Fruit fly (Drosophila melanogaster) whole organism, embryonic: ENCODE measurements around the gene Cp7Fa.

Source experiments
- ATbp ChIP-seq: fragments of 200-800 bp; sonication (Bioruptor generic); optimal IDR thresholded peaks from 2 replicates; lab custom pipeline; 2017; ENCODE audit warnings: missing biosample characterization, mild to moderate bottlenecking, missing genetic modification characterization, missing genetic modification reagents
- B-H2 ChIP-seq: fragments of 200-800 bp; sonication (Bioruptor generic); optimal IDR thresholded peaks from 2 replicates; lab custom pipeline; 2018; ENCODE audit warnings: missing biosample characterization, mild to moderate bottlenecking, missing genetic modification characterization
- Bgb ChIP-seq: fragments of 200-800 bp; sonication (Bioruptor generic); IDR thresholded peaks from 2 replicates; pipeline ENCODE4 v1.3.6; 2022; ENCODE audit warnings: missing biosample characterization, missing genetic modification characterization; ENCODE audit not compliant: partially characterized antibody
- Blimp-1 ChIP-seq: fragments of 200-800 bp; sonication (Bioruptor generic); optimal IDR thresholded peaks from 3 replicates; lab custom pipeline; 2018; ENCODE audit warnings: missing biosample characterization, missing genetic modification characterization, mild to moderate bottlenecking, moderate library complexity, missing genetic modification reagents
- CG11093 ChIP-seq: fragments of 200-800 bp; sonication (Bioruptor generic); IDR thresholded peaks from 3 replicates; pipeline ENCODE4 v1.3.6; 2022; ENCODE audit warnings: missing biosample characterization, missing genetic modification characterization
- CG12071 ChIP-seq: fragments of 200-800 bp; sonication (Bioruptor generic); optimal IDR thresholded peaks from 3 replicates; lab custom pipeline; 2018; ENCODE audit warnings: missing biosample characterization, mild to moderate bottlenecking, missing genetic modification characterization
- CG12219 ChIP-seq: fragments of 200-800 bp; sonication (Bioruptor generic); optimal IDR thresholded peaks from 3 replicates; lab custom pipeline; 2018; ENCODE audit warnings: missing biosample characterization, mild to moderate bottlenecking, missing genetic modification characterization
- CG13287 ChIP-seq: fragments of 200-800 bp; sonication (Bioruptor generic); IDR thresholded peaks from 2 replicates; pipeline ENCODE4 v1.3.6; 2022; ENCODE audit warnings: missing biosample characterization, missing genetic modification characterization; ENCODE audit not compliant: partially characterized antibody
- CG14441 ChIP-seq: fragments of 200-800 bp; sonication (Bioruptor generic); IDR thresholded peaks from 2 replicates; pipeline ENCODE4 v1.3.6; 2022; ENCODE audit warnings: missing biosample characterization, missing genetic modification characterization
- CG14710 ChIP-seq: fragments of 200-800 bp; sonication (Bioruptor generic); optimal IDR thresholded peaks from 3 replicates; lab custom pipeline; 2019; ENCODE audit warnings: missing biosample characterization, mild to moderate bottlenecking, missing genetic modification characterization, moderate library complexity
- CG15011 ChIP-seq: fragments of 200-800 bp; sonication (Bioruptor generic); optimal IDR thresholded peaks from 3 replicates; lab custom pipeline; 2018; ENCODE audit warnings: missing biosample characterization, mild to moderate bottlenecking, missing genetic modification characterization
- CG18262 ChIP-seq: fragments of 200-800 bp; optimal IDR thresholded peaks from 3 replicates; lab custom pipeline; 2019; ENCODE audit warnings: missing biosample characterization, mild to moderate bottlenecking, missing genetic modification characterization, moderate library complexity
- CG1832 ChIP-seq: fragments of 200-800 bp; sonication (Bioruptor generic); optimal IDR thresholded peaks from 2 replicates; lab custom pipeline; 2017; ENCODE audit warnings: missing biosample characterization, mild to moderate bottlenecking, missing genetic modification characterization, inconsistent platforms
- CG30431 ChIP-seq: fragments of 200-800 bp; sonication (Bioruptor generic); optimal IDR thresholded peaks from 2 replicates; lab custom pipeline; 2017; ENCODE audit warnings: missing biosample characterization, missing genetic modification characterization
- CG31441 ChIP-seq: fragments of 200-800 bp; sonication (Bioruptor generic); IDR thresholded peaks from 2 replicates; pipeline ENCODE4 v1.3.6; 2022; ENCODE audit warnings: missing biosample characterization, missing genetic modification characterization
- CG4328 ChIP-seq: fragments of 200-800 bp; sonication (Bioruptor generic); optimal IDR thresholded peaks from 3 replicates; lab custom pipeline; 2017; ENCODE audit warnings: missing biosample characterization, missing genetic modification reagents, missing genetic modification characterization
- CG4404 ChIP-seq: fragments of 200-800 bp; sonication (Bioruptor generic); IDR thresholded peaks from 2 replicates; pipeline ENCODE4 v1.3.6; 2022; ENCODE audit warnings: missing biosample characterization, missing genetic modification characterization
- CG4617 ChIP-seq: fragments of 200-800 bp; sonication (Bioruptor generic); optimal IDR thresholded peaks from 3 replicates; lab custom pipeline; 2016; ENCODE audit warnings: missing biosample characterization, missing genetic modification characterization, borderline replicate concordance
- CG5245 ChIP-seq: fragments of 200-800 bp; sonication (Bioruptor generic); optimal IDR thresholded peaks from 3 replicates; lab custom pipeline; 2016; ENCODE audit warnings: missing biosample characterization, missing genetic modification characterization
- CG6683 ChIP-seq: fragments of 200-800 bp; sonication (Bioruptor generic); optimal IDR thresholded peaks from 2 replicates; lab custom pipeline; 2017; ENCODE audit warnings: missing biosample characterization, mild to moderate bottlenecking, missing genetic modification characterization, missing genetic modification reagents
- CG7372 ChIP-seq: fragments of 200-800 bp; sonication (Bioruptor generic); IDR thresholded peaks from 2 replicates; pipeline ENCODE4 v1.3.6; 2022; ENCODE audit warnings: missing biosample characterization, missing genetic modification characterization
- CG7786 ChIP-seq: fragments of 200-800 bp; sonication (Bioruptor generic); optimal IDR thresholded peaks from 2 replicates; lab custom pipeline; 2016; ENCODE audit warnings: missing biosample characterization, missing genetic modification characterization
- CG8944 ChIP-seq: fragments of 200-800 bp; sonication (Bioruptor generic); optimal IDR thresholded peaks from 3 replicates; lab custom pipeline; 2016; ENCODE audit warnings: missing biosample characterization, missing genetic modification characterization
- CG9215 ChIP-seq: fragments of 200-800 bp; sonication (Bioruptor generic); IDR thresholded peaks from 2 replicates; pipeline ENCODE4 v1.3.6; 2022; ENCODE audit warnings: missing biosample characterization, missing genetic modification characterization
- Dip2 ChIP-seq: fragments of 200-800 bp; sonication (Bioruptor generic); IDR thresholded peaks from 2 replicates; pipeline ENCODE4 v1.3.6; 2022; ENCODE audit warnings: missing biosample characterization, missing genetic modification characterization
- Dll ChIP-seq: fragments of 200-800 bp; sonication (Bioruptor generic); IDR thresholded peaks from 4 replicates; pipeline ENCODE4 v1.3.6; 2022; ENCODE audit warnings: missing biosample characterization, missing genetic modification characterization; ENCODE audit not compliant: partially characterized antibody
- HLHmδ ChIP-seq: fragments of 200-800 bp; sonication (Bioruptor generic); optimal IDR thresholded peaks from 2 replicates; lab custom pipeline; 2018; ENCODE audit warnings: missing biosample characterization, mild to moderate bottlenecking, missing genetic modification characterization, moderate library complexity
- HmgD ChIP-seq: fragments of 200-800 bp; sonication (Bioruptor generic); optimal IDR thresholded peaks from 3 replicates; lab custom pipeline; 2016; ENCODE audit warnings: missing biosample characterization, missing genetic modification characterization
- Hr3 ChIP-seq: fragments of 200-800 bp; sonication (Bioruptor generic); optimal IDR thresholded peaks from 3 replicates; lab custom pipeline; 2016; ENCODE audit warnings: missing biosample characterization, missing genetic modification characterization
- Hsf ChIP-seq: fragments of 200-800 bp; sonication (Bioruptor generic); optimal IDR thresholded peaks from 3 replicates; lab custom pipeline; 2016; ENCODE audit warnings: missing biosample characterization, missing genetic modification characterization
- MESR4 ChIP-seq: fragments of 200-800 bp; sonication (Bioruptor generic); optimal IDR thresholded peaks from 2 replicates; lab custom pipeline; 2018; ENCODE audit warnings: missing biosample characterization, mild to moderate bottlenecking, missing genetic modification characterization, moderate library complexity
- MTF-1 ChIP-seq: fragments of 200-800 bp; sonication (Bioruptor generic); optimal IDR thresholded peaks from 2 replicates; lab custom pipeline; 2018; ENCODE audit warnings: missing biosample characterization, mild to moderate bottlenecking, missing genetic modification characterization, borderline replicate concordance
- NK7.1 ChIP-seq: fragments of 200-800 bp; sonication (Bioruptor generic); optimal IDR thresholded peaks from 3 replicates; lab custom pipeline; 2016; ENCODE audit warnings: missing biosample characterization, missing genetic modification characterization
- Nf-YC ChIP-seq: fragments of 200-800 bp; optimal IDR thresholded peaks from 3 replicates; lab custom pipeline; 2019; ENCODE audit warnings: missing biosample characterization, mild to moderate bottlenecking, missing genetic modification characterization, moderate library complexity
- Opbp ChIP-seq: fragments of 200-800 bp; sonication (Bioruptor generic); IDR thresholded peaks from 3 replicates; pipeline ENCODE4 v1.3.6; 2022; ENCODE audit warnings: missing biosample characterization, missing genetic modification characterization; ENCODE audit not compliant: partially characterized antibody
- Pdp1 ChIP-seq, 2 experiments: fragments of 200-800 bp; sonication (Bioruptor generic); optimal IDR thresholded peaks; 3 replicates each; lab custom pipeline; 2016; ENCODE audit warnings: missing biosample characterization in 2 of 2, missing genetic modification characterization in 2 of 2, mild to moderate bottlenecking in 1 of 2, moderate library complexity in 1 of 2
- Poxn ChIP-seq: fragments of 200-800 bp; sonication (Bioruptor generic); IDR thresholded peaks from 2 replicates; pipeline ENCODE4 v1.3.6; 2022; ENCODE audit warnings: missing biosample characterization, missing genetic modification characterization
- Vsx1 ChIP-seq: fragments of 200-800 bp; sonication (Bioruptor generic); optimal IDR thresholded peaks from 2 replicates; lab custom pipeline; 2017; ENCODE audit warnings: missing biosample characterization, mild to moderate bottlenecking, missing genetic modification characterization, missing genetic modification reagents
- al ChIP-seq: fragments of 200-800 bp; sonication (Bioruptor generic); IDR thresholded peaks from 2 replicates; pipeline ENCODE4 v1.3.6; 2022; ENCODE audit warnings: missing biosample characterization, missing genetic modification characterization
- chn ChIP-seq: fragments of 200-800 bp; sonication (Bioruptor generic); optimal IDR thresholded peaks from 2 replicates; lab custom pipeline; 2016; ENCODE audit warnings: missing biosample characterization, missing genetic modification characterization
- ems ChIP-seq: fragments of 200-800 bp; sonication (Bioruptor generic); optimal IDR thresholded peaks from 3 replicates; lab custom pipeline; 2016; ENCODE audit warnings: missing biosample characterization, missing genetic modification characterization
- ewg ChIP-seq: fragments of 200-800 bp; sonication (Bioruptor generic); optimal IDR thresholded peaks from 3 replicates; lab custom pipeline; 2017; ENCODE audit warnings: mild to moderate bottlenecking, missing biosample characterization, missing genetic modification reagents, missing genetic modification characterization
- lilli ChIP-seq: fragments of 200-800 bp; sonication (Bioruptor generic); optimal IDR thresholded peaks from 3 replicates; lab custom pipeline; 2016; ENCODE audit warnings: missing biosample characterization, missing genetic modification characterization
- nerfin-2 ChIP-seq: fragments of 200-800 bp; sonication (Bioruptor generic); IDR thresholded peaks from 2 replicates; pipeline ENCODE4 v1.3.6; 2022; ENCODE audit warnings: missing biosample characterization, missing genetic modification characterization; ENCODE audit not compliant: partially characterized antibody
- peb ChIP-seq: fragments of 200-800 bp; sonication (Bioruptor generic); IDR thresholded peaks from 2 replicates; pipeline ENCODE4 v1.3.6; 2022; ENCODE audit warnings: missing biosample characterization, missing genetic modification characterization
- sisA ChIP-seq: fragments of 200-800 bp; sonication (Bioruptor generic); IDR thresholded peaks from 2 replicates; pipeline ENCODE4 v1.3.6; 2022; ENCODE audit warnings: missing biosample characterization, missing genetic modification characterization
- trem ChIP-seq: fragments of 200-800 bp; optimal IDR thresholded peaks from 3 replicates; lab custom pipeline; 2019; ENCODE audit warnings: missing biosample characterization, mild to moderate bottlenecking, missing genetic modification characterization, moderate library complexity
- trh ChIP-seq: fragments of 200-800 bp; sonication (Bioruptor generic); optimal IDR thresholded peaks from 2 replicates; lab custom pipeline; 2016; ENCODE audit warnings: missing biosample characterization, missing genetic modification characterization
- wor ChIP-seq: fragments of 200-800 bp; sonication (Bioruptor generic); IDR thresholded peaks from 2 replicates; pipeline ENCODE4 v1.3.6; 2022; ENCODE audit warnings: missing biosample characterization, missing genetic modification characterization

Gene Cp7Fa

DNA sequence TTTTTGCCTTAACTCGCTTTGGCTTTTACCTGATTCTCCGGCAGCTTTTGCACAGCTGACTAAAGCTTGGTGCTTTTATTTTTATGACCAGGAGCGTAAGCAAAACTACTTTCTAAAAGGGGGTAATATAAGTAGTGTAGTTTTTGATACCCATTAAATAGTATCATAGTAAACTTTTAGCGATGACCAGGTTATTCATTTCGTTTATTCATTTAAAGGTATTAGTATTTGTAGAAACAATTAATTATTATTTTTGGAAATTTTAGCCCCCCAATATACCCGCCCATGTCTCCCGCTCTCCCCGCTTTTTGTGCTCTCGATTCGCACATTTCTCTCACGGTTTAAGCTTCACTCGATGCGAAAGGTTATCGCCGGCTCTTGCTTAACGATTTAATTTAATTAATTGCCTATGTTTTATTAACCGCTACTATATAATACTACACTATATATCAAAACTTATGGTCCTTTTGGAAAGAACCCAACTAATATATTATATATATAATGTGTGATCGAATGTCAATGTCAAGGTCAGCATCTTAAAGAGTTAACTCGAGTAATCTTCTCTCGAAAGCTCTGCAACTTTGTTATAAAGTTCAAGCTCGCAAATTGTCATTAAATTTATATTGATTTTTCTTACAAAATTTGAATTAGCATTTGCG, 6.2 kb upstream of the Cp7Fa start, which contains the start of gene Sptr:
Sptr (minus strand) TSS at position 61 of the 659 bp plus-strand sequence.
- peak; percentile 76 for TF ChIP-seq CG12219 (GFP tag; lab: Kevin White, UChicago)
- TF ChIP-seq Dip2 (GFP tag; lab: Robert Waterston, UW), result no peak
- peak; percentile 81 for TF ChIP-seq CG7786
- peak; percentile 86 for TF ChIP-seq CG31441 (GFP tag; lab: Robert Waterston, UW)
- peak; percentile 84 for TF ChIP-seq CG7372 (GFP tag; lab: Robert Waterston, UW)
- TF ChIP-seq HLHmδ (GFP tag; lab: Kevin White, UChicago), result no peak
- peak; percentile 57; the same call in 1 of the 2 replicates for TF ChIP-seq peb
- peak; percentile 85 for TF ChIP-seq Hsf (GFP tag; lab: Kevin White, UChicago)
- peak; percentile 38 for TF ChIP-seq CG14710 (tag; lab: Kevin White, UChicago)
- TF ChIP-seq lilli (GFP tag; lab: Kevin White, UChicago), result peak; percentile 92
- peak; percentile 88 for TF ChIP-seq al (GFP tag; lab: Robert Waterston, UW)
- peak; percentile 55 for TF ChIP-seq trh (GFP tag; lab: Kevin White, UChicago)
- TF ChIP-seq CG18262 (tag; lab: Kevin White, UChicago), result peak; percentile 75
- peak; percentile 45 for TF ChIP-seq CG8944
- TF ChIP-seq Blimp-1 (GFP tag; lab: Kevin White, UChicago), result peak; percentile 73
- TF ChIP-seq CG12071 (GFP tag; lab: Kevin White, UChicago), result peak; percentile 73
- peak; percentile 87 for TF ChIP-seq CG14441 (GFP tag; lab: Robert Waterston, UW)
- TF ChIP-seq MESR4 (GFP tag; lab: Kevin White, UChicago), result no peak
- TF ChIP-seq sisA (GFP tag; lab: Robert Waterston, UW), result peak; percentile 81
- TF ChIP-seq Bgb (GFP tag; lab: Robert Waterston, UW), result no peak
- TF ChIP-seq trem (tag; lab: Kevin White, UChicago), result peak; percentile 42
- TF ChIP-seq Poxn (GFP tag; lab: Robert Waterston, UW), result peak; percentile 66; the same call in 1 of the 2 replicates
- TF ChIP-seq CG4328 (GFP tag; lab: Kevin White, UChicago), result peak; percentile 82
- peak; percentile 25 for TF ChIP-seq CG4617 (GFP tag; lab: Kevin White, UChicago)
- peak; percentile 66 for TF ChIP-seq ewg
- peak; percentile 62 for TF ChIP-seq CG5245
- peak; percentile 51 for TF ChIP-seq MTF-1 (GFP tag; lab: Kevin White, UChicago)
- peak; percentile 93 for TF ChIP-seq B-H2 (GFP tag; lab: Kevin White, UChicago)
- TF ChIP-seq CG15011 (GFP tag; lab: Kevin White, UChicago), result peak; percentile 84
- TF ChIP-seq CG1832 (GFP tag; lab: Kevin White, UChicago), result no peak
- TF ChIP-seq CG30431 (GFP tag; lab: Kevin White, UChicago), result peak; percentile 33
- TF ChIP-seq Vsx1, result peak; percentile 69
- TF ChIP-seq Hr3 (GFP tag; lab: Kevin White, UChicago), result peak; percentile 77
- TF ChIP-seq Opbp (GFP tag; lab: Robert Waterston, UW), result no peak
- peak; percentile 49 for TF ChIP-seq NK7.1 (GFP tag; lab: Kevin White, UChicago)
- TF ChIP-seq Pdp1 (GFP tag; optimal IDR thresholded peaks at IDR 0.05; lab: Kevin White, UChicago), result peak; percentile 75 to 79
- no peak for TF ChIP-seq Dll
- TF ChIP-seq ATbp (GFP tag; lab: Kevin White, UChicago), result peak; percentile 80
- TF ChIP-seq CG9215, result peak; percentile 86
- peak; percentile 79 for TF ChIP-seq CG6683
- peak; percentile 76 for TF ChIP-seq CG11093 (GFP tag; lab: Robert Waterston, UW)
- peak; percentile 65 for TF ChIP-seq CG4404 (GFP tag; lab: Robert Waterston, UW)
- peak; percentile 67 for TF ChIP-seq wor
- TF ChIP-seq HmgD (GFP tag; lab: Kevin White, UChicago), result no peak
- peak; percentile 80 for TF ChIP-seq ems (GFP tag; lab: Kevin White, UChicago)
- peak; percentile 80 for TF ChIP-seq Nf-YC (tag; lab: Kevin White, UChicago)
- 0 out of 2 replicates have a peak, but pooled peaks have one; percentile 21 for TF ChIP-seq CG13287 (GFP tag; lab: Robert Waterston, UW)
- no peak for TF ChIP-seq nerfin-2 (GFP tag; lab: Robert Waterston, UW)
- peak; percentile 50 for TF ChIP-seq chn (GFP tag; lab: Kevin White, UChicago)
